Fruit fly (Drosophila melanogaster) whole organism, embryonic: ENCODE results near the gene D1.

Experiments used
- Ada2b ChIP-seq: fragments of 200-800 bp; sonication (Bioruptor generic); IDR thresholded peaks from 2 replicates; pipeline ENCODE4 v1.3.6; 2022; ENCODE audit warnings: missing biosample characterization, missing genetic modification characterization
- C15 ChIP-seq: fragments of 200-800 bp; sonication (Bioruptor generic); IDR thresholded peaks from 3 replicates; pipeline ENCODE4 v1.3.6; 2022; ENCODE audit warnings: missing biosample characterization, missing genetic modification characterization
- CG10462 ChIP-seq: fragments of 200-800 bp; sonication (Bioruptor generic); optimal IDR thresholded peaks from 2 replicates; lab custom pipeline; 2016; ENCODE audit warnings: missing biosample characterization, missing genetic modification characterization
- CG11247 ChIP-seq: fragments of 200-800 bp; sonication (Bioruptor generic); IDR thresholded peaks from 2 replicates; pipeline ENCODE4 v1.3.6; 2022; ENCODE audit warnings: missing biosample characterization, missing genetic modification characterization
- CG11504 ChIP-seq: fragments of 200-800 bp; sonication (Bioruptor generic); optimal IDR thresholded peaks from 3 replicates; lab custom pipeline; 2019; ENCODE audit warnings: missing biosample characterization, mild to moderate bottlenecking, missing genetic modification characterization, moderate library complexity
- CG12071 ChIP-seq: fragments of 200-800 bp; sonication (Bioruptor generic); optimal IDR thresholded peaks from 3 replicates; lab custom pipeline; 2018; ENCODE audit warnings: missing biosample characterization, mild to moderate bottlenecking, missing genetic modification characterization
- CG12155 ChIP-seq: fragments of 200-800 bp; sonication (Bioruptor generic); optimal IDR thresholded peaks from 3 replicates; lab custom pipeline; 2016; ENCODE audit warnings: missing biosample characterization, missing genetic modification characterization
- CG1647 ChIP-seq: fragments of 200-800 bp; sonication (Bioruptor generic); optimal IDR thresholded peaks from 3 replicates; lab custom pipeline; 2016; ENCODE audit warnings: missing biosample characterization, missing genetic modification characterization
- CG17829 ChIP-seq: fragments of 200-800 bp; optimal IDR thresholded peaks from 2 replicates; lab custom pipeline; 2019; ENCODE audit warnings: missing biosample characterization, mild to moderate bottlenecking, missing genetic modification characterization, moderate library complexity
- CG17912 ChIP-seq: fragments of 200-800 bp; sonication (Bioruptor generic); optimal IDR thresholded peaks from 2 replicates; lab custom pipeline; 2018; ENCODE audit warnings: missing biosample characterization, mild to moderate bottlenecking, missing genetic modification characterization
- CG18599 ChIP-seq: fragments of 200-800 bp; sonication (Bioruptor generic); optimal IDR thresholded peaks from 3 replicates; lab custom pipeline; 2017; ENCODE audit warnings: missing biosample characterization, missing genetic modification characterization, mild to moderate bottlenecking, moderate library complexity, missing genetic modification reagents
- CG2678 ChIP-seq: fragments of 200-800 bp; sonication (Bioruptor generic); optimal IDR thresholded peaks from 3 replicates; lab custom pipeline; 2019; ENCODE audit warnings: missing biosample characterization, mild to moderate bottlenecking, missing genetic modification characterization, moderate library complexity
- CG32772 ChIP-seq: fragments of 200-800 bp; sonication (Bioruptor generic); IDR thresholded peaks from 2 replicates; pipeline ENCODE4 v1.3.6; 2022; ENCODE audit warnings: missing biosample characterization, missing genetic modification characterization
- CG34376 ChIP-seq: fragments of 200-800 bp; sonication (Bioruptor generic); optimal IDR thresholded peaks from 2 replicates; lab custom pipeline; 2018; ENCODE audit warnings: missing biosample characterization, mild to moderate bottlenecking, missing genetic modification characterization
- CG3995 ChIP-seq: fragments of 200-800 bp; sonication (Bioruptor generic); optimal IDR thresholded peaks from 3 replicates; lab custom pipeline; 2016; ENCODE audit warnings: missing biosample characterization, missing genetic modification characterization
- CG5180 ChIP-seq: fragments of 200-800 bp; sonication (Bioruptor generic); optimal IDR thresholded peaks from 3 replicates; lab custom pipeline; 2017; ENCODE audit warnings: missing biosample characterization, missing genetic modification characterization, mild to moderate bottlenecking, moderate library complexity, missing genetic modification reagents
- CG6272 ChIP-seq: fragments of 200-800 bp; sonication (Bioruptor generic); IDR thresholded peaks from 2 replicates; pipeline ENCODE4 v1.3.6; 2022; ENCODE audit warnings: missing biosample characterization, missing genetic modification characterization
- CG6654 ChIP-seq: fragments of 200-800 bp; sonication (Bioruptor generic); optimal IDR thresholded peaks from 2 replicates; lab custom pipeline; 2017; ENCODE audit warnings: missing biosample characterization, mild to moderate bottlenecking, missing genetic modification characterization
- CG7839 ChIP-seq: fragments of 200-800 bp; sonication (Bioruptor generic); optimal IDR thresholded peaks from 3 replicates; lab custom pipeline; 2018; ENCODE audit warnings: missing biosample characterization, mild to moderate bottlenecking, missing genetic modification characterization, moderate library complexity
- CG8944 ChIP-seq: fragments of 200-800 bp; sonication (Bioruptor generic); optimal IDR thresholded peaks from 3 replicates; lab custom pipeline; 2016; ENCODE audit warnings: missing biosample characterization, missing genetic modification characterization
- D19B ChIP-seq: fragments of 200-800 bp; sonication (Bioruptor generic); optimal IDR thresholded peaks from 2 replicates; lab custom pipeline; 2017; ENCODE audit warnings: missing biosample characterization, mild to moderate bottlenecking, missing genetic modification characterization
- GATAe ChIP-seq: fragments of 200-800 bp; sonication (Bioruptor generic); conservative IDR thresholded peaks from 2 replicates; pipeline ENCODE4 v1.3.6; 2022; ENCODE audit warnings: missing biosample characterization, missing genetic modification characterization
- HLHmδ ChIP-seq: fragments of 200-800 bp; sonication (Bioruptor generic); optimal IDR thresholded peaks from 2 replicates; lab custom pipeline; 2018; ENCODE audit warnings: missing biosample characterization, mild to moderate bottlenecking, missing genetic modification characterization, moderate library complexity
- Hey ChIP-seq: fragments of 200-800 bp; sonication (Bioruptor generic); optimal IDR thresholded peaks from 3 replicates; lab custom pipeline; 2018; ENCODE audit warnings: missing biosample characterization, mild to moderate bottlenecking, missing genetic modification characterization
- Hmx ChIP-seq: fragments of 200-800 bp; sonication (Bioruptor generic); optimal IDR thresholded peaks from 2 replicates; lab custom pipeline; 2016; ENCODE audit warnings: missing biosample characterization, missing genetic modification characterization
- Hr51 ChIP-seq, 2 experiments: fragments of 200-800 bp; sonication (Bioruptor generic); optimal IDR thresholded peaks; 2 replicates in 1 of 2; 3 replicates in 1 of 2; lab custom pipeline; 2016 to 2018; ENCODE audit warnings: missing biosample characterization in 2 of 2, missing genetic modification characterization in 2 of 2, mild to moderate bottlenecking in 1 of 2, moderate library complexity in 1 of 2
- Opbp ChIP-seq: fragments of 200-800 bp; sonication (Bioruptor generic); IDR thresholded peaks from 3 replicates; pipeline ENCODE4 v1.3.6; 2022; ENCODE audit warnings: missing biosample characterization, missing genetic modification characterization; ENCODE audit not compliant: partially characterized antibody
- Rfx ChIP-seq: fragments of 200-800 bp; sonication (Bioruptor generic); IDR thresholded peaks from 2 replicates; pipeline ENCODE4 v1.3.6; 2022; ENCODE audit warnings: missing biosample characterization, missing genetic modification characterization
- Scr ChIP-seq: fragments of 200-800 bp; sonication (Bioruptor generic); IDR thresholded peaks from 2 replicates; pipeline ENCODE4 v1.3.6; 2022; ENCODE audit warnings: missing biosample characterization, missing genetic modification characterization; ENCODE audit not compliant: partially characterized antibody
- Side ChIP-seq: fragments of 200-800 bp; sonication (Bioruptor generic); optimal IDR thresholded peaks from 2 replicates; lab custom pipeline; 2016; ENCODE audit warnings: missing biosample characterization, missing genetic modification characterization
- Sry-δ ChIP-seq: fragments of 200-800 bp; sonication (Bioruptor generic); optimal IDR thresholded peaks from 2 replicates; lab custom pipeline; 2016; ENCODE audit warnings: missing biosample characterization, missing genetic modification characterization
- Vsx1 ChIP-seq: fragments of 200-800 bp; sonication (Bioruptor generic); optimal IDR thresholded peaks from 2 replicates; lab custom pipeline; 2017; ENCODE audit warnings: missing biosample characterization, mild to moderate bottlenecking, missing genetic modification characterization, missing genetic modification reagents
- Xrp1 ChIP-seq: fragments of 200-800 bp; sonication (Bioruptor generic); IDR thresholded peaks from 2 replicates; pipeline ENCODE4 v1.3.6; 2022; ENCODE audit warnings: missing biosample characterization, missing genetic modification characterization
- ab ChIP-seq: fragments of 200-800 bp; sonication (Bioruptor generic); optimal IDR thresholded peaks from 2 replicates; lab custom pipeline; 2016; ENCODE audit warnings: missing biosample characterization, missing genetic modification characterization
- btn ChIP-seq: fragments of 200-800 bp; sonication (Bioruptor generic); optimal IDR thresholded peaks from 2 replicates; lab custom pipeline; 2016; ENCODE audit warnings: missing biosample characterization, missing genetic modification characterization
- cad ChIP-seq: fragments of >200 bp; optimal IDR thresholded peaks from 2 replicates; lab custom pipeline; 2017; ENCODE audit warnings: missing biosample characterization, missing genetic modification characterization
- chinmo ChIP-seq: fragments of 200-800 bp; sonication (Bioruptor generic); IDR thresholded peaks from 4 replicates; pipeline ENCODE4 v1.3.6; 2022; ENCODE audit warnings: missing biosample characterization, missing genetic modification characterization; ENCODE audit not compliant: partially characterized antibody
- esg ChIP-seq: fragments of 200-800 bp; sonication (Bioruptor generic); conservative IDR thresholded peaks from 2 replicates; pipeline ENCODE4 v1.3.6; 2022; ENCODE audit warnings: missing biosample characterization, missing genetic modification characterization
- eve ChIP-seq, 2 experiments: fragments of >200 bp; optimal IDR thresholded peaks; 2 replicates each; lab custom pipeline; 2017; ENCODE audit warnings: missing biosample characterization in 2 of 2, missing genetic modification characterization in 2 of 2
- gcm2 ChIP-seq: fragments of 200-800 bp; sonication (Bioruptor generic); optimal IDR thresholded peaks from 2 replicates; lab custom pipeline; 2016; ENCODE audit warnings: missing biosample characterization, missing genetic modification characterization
- hbn ChIP-seq: fragments of 200-800 bp; sonication (Bioruptor generic); IDR thresholded peaks from 2 replicates; pipeline ENCODE4 v1.3.6; 2022; ENCODE audit warnings: missing biosample characterization, missing genetic modification characterization; ENCODE audit not compliant: partially characterized antibody
- jing ChIP-seq: fragments of 200-800 bp; sonication (Bioruptor generic); optimal IDR thresholded peaks from 2 replicates; lab custom pipeline; 2018; ENCODE audit warnings: missing biosample characterization, mild to moderate bottlenecking, missing genetic modification characterization
- knrl ChIP-seq: fragments of 200-800 bp; sonication (Bioruptor generic); IDR thresholded peaks from 3 replicates; pipeline ENCODE4 v1.3.6; 2022; ENCODE audit warnings: missing biosample characterization, missing genetic modification characterization; ENCODE audit not compliant: partially characterized antibody
- lilli ChIP-seq: fragments of 200-800 bp; sonication (Bioruptor generic); optimal IDR thresholded peaks from 3 replicates; lab custom pipeline; 2016; ENCODE audit warnings: missing biosample characterization, missing genetic modification characterization
- lov ChIP-seq, 2 experiments: fragments of 200-800 bp in 1 of 2; fragments of >200 bp in 1 of 2; sonication (Bioruptor generic) in 1 of 2; IDR thresholded peaks in 1 of 2; optimal IDR thresholded peaks in 1 of 2; 2 replicates in 1 of 2; 3 replicates in 1 of 2; pipeline versions ENCODE4 v1.3.6 to Lab custom; 2017 to 2022; ENCODE audit warnings: missing biosample characterization in 1 of 2, missing genetic modification characterization in 1 of 2
- luna ChIP-seq: fragments of 200-800 bp; sonication (Bioruptor generic); optimal IDR thresholded peaks from 2 replicates; lab custom pipeline; 2016; ENCODE audit warnings: missing biosample characterization, missing genetic modification characterization
- pho ChIP-seq: fragments of 200-800 bp; sonication (Bioruptor generic); optimal IDR thresholded peaks from 2 replicates; lab custom pipeline; 2016; ENCODE audit warnings: missing biosample characterization, missing genetic modification characterization
- psq ChIP-seq: fragments of 200-800 bp; sonication (Bioruptor generic); optimal IDR thresholded peaks from 2 replicates; lab custom pipeline; 2017; ENCODE audit warnings: missing biosample characterization, missing genetic modification characterization
- seq ChIP-seq: fragments of 200-800 bp; sonication (Bioruptor generic); IDR thresholded peaks from 2 replicates; pipeline ENCODE4 v1.3.6; 2022; ENCODE audit warnings: missing biosample characterization, missing genetic modification characterization
- sob ChIP-seq: fragments of 200-800 bp; sonication (Bioruptor generic); IDR thresholded peaks from 2 replicates; pipeline ENCODE4 v1.3.6; 2022; ENCODE audit warnings: missing biosample characterization, missing genetic modification characterization
- trem ChIP-seq: fragments of 200-800 bp; optimal IDR thresholded peaks from 3 replicates; lab custom pipeline; 2019; ENCODE audit warnings: missing biosample characterization, mild to moderate bottlenecking, missing genetic modification characterization, moderate library complexity
- wdn ChIP-seq: fragments of 200-800 bp; sonication (Bioruptor generic); IDR thresholded peaks from 2 replicates; pipeline ENCODE4 v1.3.6; 2022; ENCODE audit warnings: missing biosample characterization, missing genetic modification characterization
- zf30C ChIP-seq: fragments of 200-800 bp; sonication (Bioruptor generic); optimal IDR thresholded peaks from 3 replicates; lab custom pipeline; 2018; ENCODE audit warnings: missing biosample characterization, mild to moderate bottlenecking, missing genetic modification characterization

D1 gene

DNA sequence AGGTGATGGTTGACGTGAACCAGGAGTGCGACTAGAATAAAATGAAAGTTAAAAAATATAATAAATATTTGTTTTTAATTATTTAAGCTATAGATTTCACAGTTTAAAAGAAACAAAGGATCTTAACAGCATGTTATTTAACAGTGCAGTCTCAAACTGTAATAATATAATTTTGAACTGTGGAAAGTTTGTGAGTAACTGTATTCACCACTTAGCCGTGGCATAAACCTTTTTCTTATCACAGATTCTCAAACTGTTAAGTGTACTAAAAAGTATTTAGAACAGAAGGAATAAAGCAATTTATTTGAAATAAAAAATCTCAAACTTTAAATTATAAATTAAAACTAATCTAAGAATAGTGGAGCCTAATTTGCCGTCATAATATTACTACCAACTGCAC, 26.2 kb downstream of the D1 start (continued):
- TF ChIP-seq CG12155 (GFP tag; lab: Kevin White, UChicago) (no peak), sob (GFP tag; lab: Robert Waterston, UW) (no peak), Hmx (no peak), CG10462 (GFP tag; lab: Kevin White, UChicago) (no peak), chinmo (no peak), trem (tag; lab: Kevin White, UChicago) (peak; percentile 15), Sry-δ (GFP tag; lab: Kevin White, UChicago) (no peak), CG1647 (GFP tag; lab: Kevin White, UChicago) (no peak), GATAe (GFP tag; lab: Robert Waterston, UW) (no peak), CG17912 (GFP tag; lab: Kevin White, UChicago) (no peak), Ada2b (GFP tag; lab: Robert Waterston, UW) (no peak), gcm2 (GFP tag; lab: Kevin White, UChicago) (no peak), zf30C (GFP tag; lab: Kevin White, UChicago) (no peak), Rfx (GFP tag; lab: Robert Waterston, UW) (no peak), ab (GFP tag; lab: Kevin White, UChicago) (no peak), CG7839 (peak; percentile 6), hbn (GFP tag; lab: Robert Waterston, UW) (no peak), CG18599 (GFP tag; lab: Kevin White, UChicago) (no peak), CG2678 (tag; lab: Kevin White, UChicago) (no peak), D19B (GFP tag; lab: Kevin White, UChicago) (no peak), luna (GFP tag; lab: Kevin White, UChicago) (no peak), lilli (GFP tag; lab: Kevin White, UChicago) (no peak), eve (GFP tag; optimal IDR thresholded peaks at IDR 0.05; lab: Kevin White, UChicago) (no peak), CG5180 (no peak), CG11247 (GFP tag; lab: Robert Waterston, UW) (no peak), knrl (GFP tag; lab: Robert Waterston, UW) (peak; percentile 77), Hey (tag; lab: Kevin White, UChicago) (no peak), CG3995 (no peak), CG6654 (GFP tag; lab: Kevin White, UChicago) (peak; percentile 100), CG32772 (GFP tag; lab: Robert Waterston, UW) (no peak), CG8944 (GFP tag; lab: Kevin White, UChicago) (no peak), Vsx1 (no peak), CG34376 (no peak), wdn (no peak), C15 (GFP tag; lab: Robert Waterston, UW) (no peak)

DNA sequence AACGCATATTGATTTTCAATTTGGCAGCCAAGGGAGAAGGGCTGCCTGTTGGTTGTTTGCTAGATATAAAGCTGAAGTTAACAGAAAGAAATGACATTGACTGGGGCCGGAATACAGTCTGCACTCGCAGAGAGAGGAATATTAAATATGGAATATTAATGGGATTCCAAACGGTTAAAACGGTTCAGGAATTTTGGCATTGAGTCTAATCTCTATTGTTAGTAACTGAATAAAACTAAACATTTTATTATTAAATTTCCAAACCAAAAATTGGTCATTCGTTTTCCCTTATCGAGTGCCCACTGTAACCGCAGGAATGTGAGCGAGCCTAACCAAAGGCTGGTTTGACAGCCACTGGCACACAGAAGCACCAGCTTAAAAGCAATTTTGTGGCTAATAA, 27.4 kb downstream of the D1 start:
- TF ChIP-seq CG12071 (GFP tag; lab: Kevin White, UChicago) (no peak), Side (no peak), CG17829 (tag; lab: Kevin White, UChicago) (no peak), jing (GFP tag; lab: Kevin White, UChicago) (no peak), CG11504 (tag; lab: Kevin White, UChicago) (peak; percentile 31), btn (no peak), Hr51 (GFP tag; optimal IDR thresholded peaks at IDR 0.05; lab: Kevin White, UChicago) (peak in 1 of 2 experiments; percentile 14), psq (GFP tag; lab: Kevin White, UChicago) (no peak), seq (GFP tag; lab: Robert Waterston, UW) (no peak), Opbp (GFP tag; lab: Robert Waterston, UW) (no peak), Xrp1 (GFP tag; lab: Robert Waterston, UW) (peak; percentile 35; the same call in 1 of the 2 replicates), HLHmδ (GFP tag; lab: Kevin White, UChicago) (no peak), cad (GFP tag; lab: Kevin White, UChicago) (no peak), esg (GFP tag; lab: Robert Waterston, UW) (no peak), Scr (GFP tag; lab: Robert Waterston, UW) (no peak), pho (GFP tag; lab: Kevin White, UChicago) (no peak), CG6272 (GFP tag; lab: Robert Waterston, UW) (no peak), lov (optimal IDR thresholded peaks at IDR 0.05; lab: Kevin White, UChicago) (no peak), lov (GFP tag; IDR thresholded peaks at IDR 0.05; lab: Robert Waterston, UW) (no peak)
